Worm (Caenorhabditis elegans) whole organism, L4/young adult: ENCODE measurements around the gene T25C12.3.

Source experiments
- W03F9.2 ChIP-seq: fragments of 150-350 bp; optimal IDR thresholded peaks from 2 replicates; lab custom pipeline; 2014; ENCODE audit warnings: missing biosample characterization, missing genetic modification characterization
- dao-5 ChIP-seq: sonication (generic microtip); optimal IDR thresholded peaks from 2 replicates; lab custom pipeline; 2016; ENCODE audit warnings: missing genotype, missing genetic modification characterization, moderate library complexity, missing compliant biosample characterization
- him-1 ChIP-seq: sonication (generic microtip); optimal IDR thresholded peaks from 2 replicates; lab custom pipeline; 2016; ENCODE audit warnings: missing genotype, missing genetic modification reagents, missing genetic modification characterization, missing compliant biosample characterization

Gene T25C12.3

DNA sequence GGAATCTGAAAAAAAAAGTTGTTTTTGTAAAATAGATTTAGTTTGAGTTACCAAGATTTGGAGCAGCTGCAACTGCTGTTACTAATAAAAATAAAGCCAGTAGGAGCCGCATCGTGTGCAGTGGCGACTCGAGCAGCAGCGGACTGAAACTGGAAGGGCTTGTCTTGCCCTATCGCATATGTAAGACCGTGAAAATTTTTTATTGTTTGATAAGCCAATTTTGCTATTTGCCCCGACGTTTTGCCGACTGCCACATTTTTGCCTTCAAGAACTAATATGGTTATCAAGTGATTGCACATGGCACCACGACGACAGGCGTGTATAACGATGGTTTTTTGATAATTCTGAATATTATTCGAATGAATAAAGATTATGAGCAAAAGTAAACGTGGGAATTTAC is at the start of gene T25C12.3:
TSS of gene T25C12.3 (minus strand) at position 262 of the 400 bp plus-strand sequence.
- no peak for TF ChIP-seq dao-5

DNA sequence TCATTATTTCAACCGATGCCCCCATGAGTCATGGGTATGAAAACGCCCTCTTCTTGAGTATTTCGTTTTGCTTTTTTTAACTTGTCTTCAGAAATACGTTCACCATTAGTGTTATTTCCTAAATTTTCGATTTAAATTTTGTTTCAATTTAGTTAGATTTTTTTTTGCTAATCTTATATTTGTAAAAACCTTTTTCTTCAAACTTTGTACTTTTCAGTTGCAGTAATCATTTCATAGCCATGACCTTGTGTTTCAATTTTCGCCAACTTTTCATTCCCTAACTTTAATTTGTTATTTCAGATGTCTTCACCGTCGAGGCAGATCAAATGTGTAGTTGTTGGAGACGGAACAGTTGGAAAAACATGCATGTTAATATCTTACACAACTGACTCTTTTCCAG is 48.5 kb upstream of the T25C12.3 start, which contains the start of gene mig-2:
TSS of gene mig-2 (plus strand) at position 301 of the 400 bp plus-strand sequence.
- TF ChIP-seq W03F9.2 (tag; lab: Kevin White, UChicago) (no peak), dao-5 (no peak), him-1 (tag; lab: Kevin White, UChicago) (no peak)

DNA sequence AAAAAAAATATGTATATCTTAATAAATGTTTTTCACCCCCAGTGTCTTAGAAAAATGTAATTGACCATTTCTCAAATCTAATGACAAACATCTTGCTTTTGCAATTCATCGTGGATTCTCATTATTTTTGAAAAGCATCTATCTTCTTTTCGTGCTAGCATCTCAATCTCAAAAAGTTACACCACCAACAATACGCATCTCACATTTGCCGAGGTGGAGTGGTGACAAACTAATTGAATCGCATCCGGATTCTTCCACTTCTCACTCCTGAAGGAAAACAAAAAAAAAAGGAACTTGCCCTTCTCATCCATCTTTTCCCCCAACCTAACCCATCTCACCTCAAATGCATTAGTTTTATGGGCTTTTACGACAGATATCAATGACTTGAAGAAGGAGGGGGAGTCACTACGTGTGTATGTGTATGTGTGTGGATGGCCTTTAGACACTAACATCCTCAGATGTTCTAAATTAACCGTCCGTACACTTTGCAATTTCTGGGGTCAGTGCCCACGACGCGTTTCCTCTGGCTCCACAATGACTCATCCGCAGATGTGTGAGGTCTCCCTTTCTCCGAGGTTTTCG is 47.7 kb upstream of the T25C12.3 start:
- TF ChIP-seq dao-5, result no peak
- no peak for TF ChIP-seq him-1 (tag; lab: Kevin White, UChicago)
- no peak for TF ChIP-seq W03F9.2 (tag; lab: Kevin White, UChicago)

DNA sequence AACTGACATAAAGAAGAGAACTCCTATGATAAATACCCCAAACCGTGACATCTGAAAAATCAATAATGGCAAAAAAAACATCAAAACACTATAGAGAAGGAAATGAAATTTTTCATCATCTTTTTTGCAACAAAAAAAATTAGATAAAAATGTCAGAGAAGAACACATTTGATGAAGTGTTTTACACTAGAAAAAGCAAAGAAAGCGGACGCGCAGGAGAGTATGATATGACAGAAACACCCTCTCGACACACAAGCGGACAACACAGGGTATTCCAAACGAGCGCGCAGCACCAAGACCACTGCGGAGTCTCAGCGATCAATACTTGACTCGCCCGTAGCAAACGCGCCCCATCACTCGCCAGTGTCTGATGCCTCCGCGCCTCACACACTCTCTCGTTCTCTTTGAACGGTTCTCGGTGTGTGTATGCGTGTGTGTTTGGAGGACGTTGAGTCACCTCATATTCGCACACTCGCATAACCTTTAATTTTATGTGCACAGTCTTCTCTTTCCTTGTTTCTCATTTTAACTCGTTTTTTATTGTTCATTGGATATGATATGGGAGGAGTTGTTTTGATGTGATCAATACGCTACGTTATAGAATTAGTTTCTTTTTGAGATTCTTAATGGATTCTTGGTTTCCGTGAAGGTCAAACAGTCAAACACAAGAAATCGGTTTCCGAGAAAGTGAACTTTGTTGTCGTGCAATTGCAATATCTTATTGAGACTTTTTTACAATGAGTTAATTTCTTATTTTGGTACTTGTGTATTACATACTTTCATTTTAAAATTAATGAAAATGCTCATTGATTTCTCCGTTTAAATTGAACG is 46.9 kb upstream of the T25C12.3 start, which contains the start of gene selt-1.1:
TSS of gene selt-1.1 (minus strand) at position 51 of the 831 bp plus-strand sequence.
- TF ChIP-seq dao-5 (no peak), W03F9.2 (tag; lab: Kevin White, UChicago) (peak; percentile 64), him-1 (tag; lab: Kevin White, UChicago) (no peak)

DNA sequence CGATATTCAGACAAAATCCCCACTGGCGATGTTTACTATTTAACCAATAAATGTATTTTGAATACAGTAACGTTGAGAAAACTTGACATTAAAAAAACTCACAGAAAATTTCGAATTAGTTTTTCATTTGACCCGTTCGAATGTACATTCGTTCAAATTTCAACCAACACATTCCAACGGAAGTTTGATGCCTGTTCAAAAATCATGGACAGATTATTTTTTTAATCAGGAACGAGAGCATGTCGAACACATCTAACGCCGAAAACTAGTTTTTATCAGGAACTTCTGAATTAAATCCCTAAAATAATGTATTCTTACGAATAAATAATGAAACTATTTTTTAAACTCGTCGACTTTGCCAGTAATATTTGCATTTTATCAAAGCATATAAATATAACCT is 41.9 kb upstream of the T25C12.3 start:
- TF ChIP-seq him-1 (tag; lab: Kevin White, UChicago), result no peak

- TF ChIP-seq him-1 (tag; lab: Kevin White, UChicago) (no peak), W03F9.2 (tag; lab: Kevin White, UChicago) (no peak), dao-5 (no peak)
Measured at ce11 chrX:11537240-11537764, 37.5 kb upstream of the T25C12.3 start, which contains the start of gene gcp-2.2. gcp-2.2 (plus strand) TSS chrX:11537714.

- no peak for TF ChIP-seq him-1 (tag; lab: Kevin White, UChicago)
- no peak for TF ChIP-seq W03F9.2 (tag; lab: Kevin White, UChicago)
- no peak for TF ChIP-seq dao-5
Measured at ce11 chrX:11536408-11536807, 36.6 kb upstream of the T25C12.3 start, which contains the start of gene C35C5.9. C35C5.9 (plus strand) TSS chrX:11536568.

DNA sequence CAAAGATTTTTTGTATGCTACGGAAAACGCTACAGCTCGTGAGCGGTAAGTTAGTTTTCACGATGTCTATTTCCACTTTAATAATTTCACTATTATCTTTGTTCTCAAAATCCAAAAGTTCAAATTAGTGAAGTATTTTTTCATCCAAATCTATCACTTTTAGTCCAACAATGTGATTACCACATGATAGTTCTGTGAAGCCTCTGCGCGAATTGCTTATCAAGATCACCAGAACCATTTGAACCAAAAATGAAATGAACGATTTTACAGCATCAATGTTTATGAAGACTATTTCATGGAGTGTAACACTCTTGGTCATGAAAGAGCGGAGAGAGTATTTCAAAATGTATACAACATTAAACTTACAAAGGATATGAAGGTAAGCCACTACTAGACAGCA is 34.6 kb upstream of the T25C12.3 start:
- TF ChIP-seq him-1 (tag; lab: Kevin White, UChicago) (no peak), dao-5 (no peak), W03F9.2 (tag; lab: Kevin White, UChicago) (no peak)

DNA sequence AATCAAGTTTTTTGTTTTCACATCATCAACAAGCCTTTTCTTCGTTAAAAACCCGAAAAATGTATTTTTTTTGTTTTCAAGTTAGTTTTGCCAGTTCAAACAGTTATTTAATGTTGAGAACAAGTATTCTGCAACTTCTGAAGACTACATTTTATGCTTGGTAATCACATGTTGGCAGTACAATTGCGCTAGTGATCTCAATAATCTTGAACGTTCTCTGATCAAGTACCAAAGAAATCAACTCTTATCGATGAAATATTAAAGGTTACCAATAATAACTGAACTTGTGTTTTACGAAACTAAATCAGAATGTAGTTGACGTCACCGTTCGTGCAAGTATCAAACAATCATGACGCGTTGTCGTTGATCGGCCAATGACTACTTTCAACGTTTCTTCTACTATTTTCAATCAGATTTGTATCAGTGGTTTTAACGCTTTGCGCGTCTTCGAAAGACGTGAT is 33.8 kb upstream of the T25C12.3 start, which contains the start of gene C35C5.8:
TSS of gene C35C5.8 (plus strand) at position 51 of the 461 bp plus-strand sequence.
- TF ChIP-seq dao-5 (no peak), W03F9.2 (tag; lab: Kevin White, UChicago) (no peak), him-1 (tag; lab: Kevin White, UChicago) (no peak)

- no peak for TF ChIP-seq dao-5
- TF ChIP-seq W03F9.2 (tag; lab: Kevin White, UChicago), result no peak
- no peak for TF ChIP-seq him-1 (tag; lab: Kevin White, UChicago)
Measured at ce11 chrX:11523704-11524103, 23.9 kb upstream of the T25C12.3 start.

DNA sequence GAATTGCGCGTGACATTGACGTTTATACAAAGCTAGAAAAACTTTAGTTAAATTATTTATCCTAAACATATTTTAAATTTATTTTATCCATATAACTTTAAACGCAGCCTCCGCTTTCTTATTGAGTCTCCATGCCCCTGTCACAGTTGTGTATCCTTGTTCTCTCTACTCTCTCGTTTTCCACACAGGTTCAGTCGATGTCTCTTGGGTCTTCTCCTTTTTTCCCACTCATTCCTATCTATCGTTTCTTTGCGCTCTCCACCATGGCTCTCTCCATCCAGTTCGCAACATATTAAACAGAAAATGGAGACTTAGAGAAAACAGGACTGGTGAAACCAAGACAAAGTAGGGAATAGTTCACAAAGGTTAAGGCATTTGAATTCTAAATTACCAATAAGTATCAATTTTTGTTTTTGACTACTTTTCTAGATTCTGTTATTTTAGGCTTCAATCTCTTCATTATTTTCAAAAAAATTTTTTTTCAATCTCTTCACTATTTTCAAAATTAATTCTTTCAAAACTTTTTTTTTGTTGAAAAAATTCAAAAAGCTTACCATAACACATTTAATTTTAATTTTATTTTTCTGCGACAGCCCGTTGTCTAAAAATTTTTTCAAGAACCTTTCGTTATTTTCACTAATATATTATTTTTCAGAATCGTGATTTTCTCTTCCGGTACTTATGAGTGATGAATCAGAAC is 22.4 kb upstream of the T25C12.3 start, which contains the start of gene sdc-2:
TSS of gene sdc-2 (plus strand) at position 650 of the 700 bp plus-strand sequence.
- TF ChIP-seq him-1 (tag; lab: Kevin White, UChicago), result peak; percentile 44
- no peak for TF ChIP-seq dao-5

DNA sequence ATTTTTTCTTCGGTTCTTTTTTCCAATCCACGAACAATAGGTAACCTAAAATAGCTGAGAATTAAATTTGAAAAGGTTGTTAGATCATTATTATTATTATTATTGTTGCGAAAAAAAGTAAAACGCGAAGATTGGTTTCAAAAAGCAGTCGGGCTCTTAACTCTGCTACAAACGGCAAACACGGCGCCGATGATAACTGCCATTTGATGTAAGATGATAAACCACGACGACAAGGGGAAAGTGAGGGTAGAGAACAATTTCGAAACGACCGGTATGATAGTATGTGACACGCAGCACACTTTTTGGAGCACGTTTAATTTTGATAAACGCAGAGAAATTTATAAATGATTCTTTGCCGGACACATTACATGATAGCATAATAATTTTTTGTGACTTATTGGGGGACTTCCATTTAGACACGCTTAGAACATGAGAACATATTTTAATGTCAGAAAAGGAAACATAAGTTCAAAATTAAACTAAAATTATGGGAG is 19.3 kb upstream of the T25C12.3 start, which contains the start of gene hpo-34:
TSS of gene hpo-34 (minus strand) at position 51 of the 494 bp plus-strand sequence.
- TF ChIP-seq dao-5, result no peak
- TF ChIP-seq him-1 (tag; lab: Kevin White, UChicago), result no peak
- no peak for TF ChIP-seq W03F9.2 (tag; lab: Kevin White, UChicago)

DNA sequence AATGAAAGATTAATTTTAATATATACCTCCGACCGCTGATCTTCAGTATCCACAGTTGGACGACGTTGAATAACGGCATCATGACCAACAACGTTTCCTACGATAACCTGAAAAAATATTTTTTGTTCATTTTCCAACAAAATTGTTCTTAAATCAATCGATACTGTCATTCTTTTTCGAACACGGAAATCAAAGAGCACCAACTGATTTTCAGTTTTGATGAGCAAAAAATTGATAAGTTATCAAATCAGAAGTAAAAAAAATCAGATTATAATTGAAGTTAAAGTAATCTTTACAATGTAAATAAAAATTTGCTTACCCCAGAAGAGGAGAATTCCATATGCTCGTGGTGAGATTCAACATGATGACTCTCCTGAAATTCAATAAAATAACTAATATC is 18.6 kb upstream of the T25C12.3 start:
- TF ChIP-seq dao-5, result no peak
- TF ChIP-seq W03F9.2 (tag; lab: Kevin White, UChicago), result no peak
- TF ChIP-seq him-1 (tag; lab: Kevin White, UChicago), result no peak
